Fruit fly (Drosophila melanogaster): ENCODE data around the gene Hsp23.

Gene Hsp23

DNA sequence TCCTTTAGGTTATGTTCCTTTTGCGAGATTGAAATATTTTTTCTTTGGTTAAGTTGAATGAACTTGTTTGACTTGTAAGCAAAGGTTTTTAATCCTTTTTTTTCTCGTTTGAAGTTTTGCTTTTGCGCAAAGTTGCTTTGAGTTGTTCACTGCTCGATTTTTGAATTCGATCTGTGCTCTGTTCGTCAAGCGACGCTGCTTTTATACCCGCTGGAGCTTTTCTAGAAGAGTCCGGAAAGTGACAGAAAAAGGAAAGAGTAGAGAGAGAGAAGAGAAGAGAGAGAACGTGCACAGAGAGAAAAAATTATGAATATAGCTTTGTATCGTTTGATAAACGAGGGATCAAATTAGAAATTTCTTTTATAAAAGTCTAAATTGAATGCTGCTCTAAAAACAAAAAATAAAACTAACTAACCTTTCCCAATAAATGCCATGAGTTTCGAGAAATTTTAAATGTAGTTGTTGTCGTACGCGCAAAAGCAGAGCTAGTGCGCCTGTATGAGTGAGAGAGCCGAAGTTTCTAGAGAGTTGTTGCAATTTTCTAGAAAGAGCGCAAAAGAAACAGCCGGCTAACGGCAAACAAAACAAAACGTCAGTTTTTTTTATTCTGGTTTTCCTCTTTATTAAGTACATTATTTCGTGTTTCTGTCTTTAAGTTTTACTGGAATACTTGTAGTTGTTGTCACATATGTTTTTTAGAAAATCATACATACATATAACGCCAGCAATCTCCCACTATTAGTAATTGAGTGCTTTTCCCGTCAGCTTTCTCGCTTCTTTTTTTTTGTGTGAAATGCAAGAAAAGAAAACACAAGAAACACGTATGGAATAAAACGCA is 4.3 kb upstream of the Hsp23 start, which contains the start of gene Hsp26 (continued):
- peak; percentile 85 for TF ChIP-seq az2 (GFP tag; optimal IDR thresholded peaks at IDR 0.05)
- TF ChIP-seq btn (GFP tag; optimal IDR thresholded peaks at IDR 0.05), result peak; percentile 46
- peak; percentile 91 for TF ChIP-seq Ets65A (GFP tag)
- TF ChIP-seq dan (GFP tag; IDR thresholded peaks at IDR 0.05), result no peak
- no peak for TF ChIP-seq stwl (tag; optimal IDR thresholded peaks at IDR 0.05)
- TF ChIP-seq knrl (GFP tag; IDR thresholded peaks at IDR 0.05; ENCODE audit: partially characterized antibody), result no peak
- peak; percentile 91 for TF ChIP-seq CG17328 (GFP tag; IDR thresholded peaks at IDR 0.05)
- peak; percentile 61 for TF ChIP-seq CG9932 (GFP tag; IDR thresholded peaks at IDR 0.05)
- TF ChIP-seq CG14441 (GFP tag; IDR thresholded peaks at IDR 0.05), result peak; percentile 81
- peak; percentile 52 for TF ChIP-seq CG9817 (tag; optimal IDR thresholded peaks at IDR 0.05)
- no peak for TF ChIP-seq CG42726 (GFP tag; IDR thresholded peaks at IDR 0.05; ENCODE audit: partially characterized antibody)
- peak; percentile 8 for TF ChIP-seq schlank (tag; optimal IDR thresholded peaks at IDR 0.05)
- peak; percentile 86 for TF ChIP-seq CG17359 (tag; optimal IDR thresholded peaks at IDR 0.05)
- no peak for TF ChIP-seq CG2129 (GFP tag; IDR thresholded peaks at IDR 0.05; ENCODE audit: partially characterized antibody)
- TF ChIP-seq B-H1 (GFP tag; IDR thresholded peaks at IDR 0.05), result peak; percentile 69
- peak; percentile 69 for TF ChIP-seq CG14710 (tag; optimal IDR thresholded peaks at IDR 0.05)
- TF ChIP-seq fru (optimal IDR thresholded peaks at IDR 0.05), result no peak
- TF ChIP-seq ro (GFP tag; IDR thresholded peaks at IDR 0.05), result peak; percentile 46; the same call in 1 of the 2 replicates
- peak; percentile 85 for TF ChIP-seq slbo (GFP tag; IDR thresholded peaks at IDR 0.05)
- peak; percentile 65 for TF ChIP-seq CG4730 (GFP tag; IDR thresholded peaks at IDR 0.05)
- peak; percentile 86 for TF ChIP-seq E2f1 (GFP tag; IDR thresholded peaks at IDR 0.05)
- no peak; the same call in 1 of the 2 replicates for TF ChIP-seq CG13287 (GFP tag; IDR thresholded peaks at IDR 0.05; ENCODE audit: partially characterized antibody)
- peak; percentile 21 for TF ChIP-seq CG33557 (GFP tag; optimal IDR thresholded peaks at IDR 0.05)
- peak; percentile 81 for TF ChIP-seq Dip3 (GFP tag; optimal IDR thresholded peaks at IDR 0.05)
- TF ChIP-seq phol (tag; optimal IDR thresholded peaks at IDR 0.05), result peak; percentile 75
- peak; percentile 27; the same call in 1 of the 2 replicates for TF ChIP-seq Rx (GFP tag; IDR thresholded peaks at IDR 0.05)
- TF ChIP-seq CG12071 (GFP tag; optimal IDR thresholded peaks at IDR 0.05), result peak; percentile 49
- peak; percentile 18 for TF ChIP-seq CG30431 (GFP tag; optimal IDR thresholded peaks at IDR 0.05)
- peak; percentile 46 for TF ChIP-seq CG6683 (GFP tag; optimal IDR thresholded peaks at IDR 0.05)
- peak; percentile 54 for TF ChIP-seq CG4360 (GFP tag; IDR thresholded peaks at IDR 0.05)
- TF ChIP-seq bigmax (GFP tag; optimal IDR thresholded peaks at IDR 0.05), result peak; percentile 62
- TF ChIP-seq chinmo (GFP tag; IDR thresholded peaks at IDR 0.05; ENCODE audit: partially characterized antibody), result peak; percentile 86; the same call in 2 of the 4 replicates
- peak; percentile 72 for TF ChIP-seq HHEX (GFP tag; optimal IDR thresholded peaks at IDR 0.05)
- peak; percentile 24 for TF ChIP-seq CG15073 (GFP tag; optimal IDR thresholded peaks at IDR 0.05)
- no peak for TF ChIP-seq Gsc (GFP tag; IDR thresholded peaks at IDR 0.05)
- TF ChIP-seq Hmr (GFP tag; optimal IDR thresholded peaks at IDR 0.05), result peak; percentile 86
- TF ChIP-seq dm (GFP tag; optimal IDR thresholded peaks at IDR 0.05), result peak; percentile 64
- peak; percentile 86 for TF ChIP-seq CG14050 (GFP tag; IDR thresholded peaks at IDR 0.05)
- TF ChIP-seq CG2678 (tag; optimal IDR thresholded peaks at IDR 0.05), result peak; percentile 86
- TF ChIP-seq nmo (GFP tag; optimal IDR thresholded peaks at IDR 0.05), result peak; percentile 85
- TF ChIP-seq psq (GFP tag; optimal IDR thresholded peaks at IDR 0.05), result peak; percentile 64
- peak; percentile 80 for TF ChIP-seq gro (GFP tag; optimal IDR thresholded peaks at IDR 0.05)
- TF ChIP-seq trem (tag; optimal IDR thresholded peaks at IDR 0.05), result peak; percentile 54
- TF ChIP-seq CG11456 (GFP tag; IDR thresholded peaks at IDR 0.05), result peak; percentile 61; the same call in 1 of the 3 replicates
- no peak for TF ChIP-seq CG10565 (GFP tag; optimal IDR thresholded peaks at IDR 0.05)
- TF ChIP-seq CG11560 (tag; IDR thresholded peaks at IDR 0.05), result 0 out of 3 replicates have a peak, but pooled peaks have one; percentile 29
- TF ChIP-seq CG11696 (GFP tag; IDR thresholded peaks at IDR 0.05), result peak; percentile 65
- TF ChIP-seq wor (GFP tag; IDR thresholded peaks at IDR 0.05), result peak; percentile 52; the same call in 1 of the 2 replicates
- TF ChIP-seq CG1832 (GFP tag; optimal IDR thresholded peaks at IDR 0.05), result no peak

Data from whole organism, embryonic.